Fruit fly (Drosophila melanogaster) whole organism, wandering third instar larva: Measurements from ENCODE around the gene CG42758.

Experiments
- Abd-B ChIP-seq: fragments of >200 bp; optimal IDR thresholded peaks from 2 replicates; lab custom pipeline; 2017; ENCODE audit warnings: missing biosample characterization, missing genetic modification characterization
- CG32264 ChIP-seq: fragments of 200-800 bp; sonication (Bioruptor generic); optimal IDR thresholded peaks from 2 replicates; lab custom pipeline; 2016; ENCODE audit warnings: missing biosample characterization, missing genetic modification characterization
- CG9705 ChIP-seq: fragments of 200-800 bp; sonication (Bioruptor generic); optimal IDR thresholded peaks from 2 replicates; lab custom pipeline; 2018; ENCODE audit warnings: missing biosample characterization, mild to moderate bottlenecking, missing genetic modification characterization
- CrebA ChIP-seq: fragments of 200-800 bp; sonication (Bioruptor generic); optimal IDR thresholded peaks from 2 replicates; lab custom pipeline; 2016; ENCODE audit warnings: missing biosample characterization, mild to moderate bottlenecking, missing genetic modification characterization, borderline replicate concordance
- Dfd ChIP-seq: fragments of >200 bp; optimal IDR thresholded peaks from 2 replicates; lab custom pipeline; 2017; ENCODE audit warnings: missing biosample characterization, missing genetic modification characterization
- Dif ChIP-seq: fragments of 200-275, 200-300 bp; sonication (Bioruptor generic); optimal IDR thresholded peaks from 2 replicates; lab custom pipeline; 2018; ENCODE audit warnings: missing biosample characterization, missing genetic modification characterization; ENCODE audit not compliant: partially characterized antibody
- GATAd ChIP-seq: sonication (Bioruptor generic); optimal IDR thresholded peaks from 2 replicates; lab custom pipeline; 2016; ENCODE audit warnings: missing biosample characterization, missing genetic modification characterization
- HLH106 ChIP-seq: fragments of 200-800 bp; optimal IDR thresholded peaks from 3 replicates; lab custom pipeline; 2019; ENCODE audit warnings: missing biosample characterization, mild to moderate bottlenecking, missing genetic modification characterization, moderate library complexity
- Hr78 ChIP-seq: fragments of >200 bp; optimal IDR thresholded peaks from 2 replicates; lab custom pipeline; 2017; ENCODE audit warnings: missing biosample characterization, missing genetic modification characterization
- Hr83 ChIP-seq: fragments of 200-300 bp; sonication (Bioruptor generic); optimal IDR thresholded peaks from 2 replicates; lab custom pipeline; 2016; ENCODE audit warnings: missing biosample characterization, mild to moderate bottlenecking, missing genetic modification characterization, moderate library complexity; ENCODE audit not compliant: poor library complexity, severe bottlenecking
- Jra ChIP-seq: sonication (Bioruptor generic); optimal IDR thresholded peaks from 2 replicates; lab custom pipeline; 2016; ENCODE audit warnings: missing biosample characterization, missing genetic modification characterization
- Myc ChIP-seq: fragments of >200 bp; optimal IDR thresholded peaks from 2 replicates; lab custom pipeline; 2017
- OdsH ChIP-seq: fragments of 200-800 bp; sonication (Bioruptor generic); optimal IDR thresholded peaks from 2 replicates; lab custom pipeline; 2016; ENCODE audit warnings: missing biosample characterization, mild to moderate bottlenecking, missing genetic modification characterization
- Rel ChIP-seq, 2 experiments: fragments of 200-800 bp; sonication (Bioruptor generic) in 1 of 2; optimal IDR thresholded peaks; 2 replicates in 1 of 2; 3 replicates in 1 of 2; lab custom pipeline; 2016 to 2019; ENCODE audit warnings: mild to moderate bottlenecking in 2 of 2, missing biosample characterization in 2 of 2, missing genetic modification characterization in 2 of 2, moderate library complexity in 1 of 2
- Sp1 ChIP-seq: fragments of 200-800 bp; sonication (Bioruptor generic); optimal IDR thresholded peaks from 3 replicates; lab custom pipeline; 2019; ENCODE audit warnings: missing biosample characterization, mild to moderate bottlenecking, missing genetic modification characterization, moderate library complexity
- Vsx2 ChIP-seq: fragments of 200-300, 225-300 bp; sonication (Bioruptor generic); optimal IDR thresholded peaks from 2 replicates; lab custom pipeline; 2018; ENCODE audit warnings: missing biosample characterization, missing genetic modification characterization; ENCODE audit not compliant: partially characterized antibody
- brk ChIP-seq: fragments of 200-800 bp; sonication (Bioruptor generic); optimal IDR thresholded peaks from 2 replicates; lab custom pipeline; 2016; ENCODE audit warnings: missing biosample characterization, mild to moderate bottlenecking, missing genetic modification characterization
- dmrt93B ChIP-seq: fragments of 200-800 bp; sonication (Bioruptor generic); optimal IDR thresholded peaks from 2 replicates; lab custom pipeline; 2018; ENCODE audit warnings: missing biosample characterization, mild to moderate bottlenecking, missing genetic modification characterization
- dsf ChIP-seq: sonication (Bioruptor generic); optimal IDR thresholded peaks from 2 replicates; lab custom pipeline; 2016; ENCODE audit warnings: missing biosample characterization, missing genetic modification characterization, borderline replicate concordance
- ey ChIP-seq: fragments of 200-800 bp; sonication (Bioruptor generic); optimal IDR thresholded peaks from 2 replicates; lab custom pipeline; 2016; ENCODE audit warnings: missing biosample characterization, missing genetic modification characterization
- foxo ChIP-seq, 2 experiments: fragments of 200-800 bp; sonication (Bioruptor generic); optimal IDR thresholded peaks; 2 replicates in 1 of 2; 3 replicates in 1 of 2; lab custom pipeline; 2016 to 2017; ENCODE audit warnings: missing biosample characterization in 2 of 2, missing genetic modification characterization in 2 of 2
- fru ChIP-seq: fragments of 200-800 bp; sonication (Bioruptor generic); optimal IDR thresholded peaks from 3 replicates; lab custom pipeline; 2016; ENCODE audit warnings: missing biosample characterization, mild to moderate bottlenecking, missing genetic modification characterization
- h ChIP-seq: fragments of 200-800 bp; sonication (Bioruptor generic); optimal IDR thresholded peaks from 3 replicates; lab custom pipeline; 2016; ENCODE audit warnings: missing biosample characterization, mild to moderate bottlenecking, missing genetic modification characterization
- jim ChIP-seq: fragments of 175-275, 200-325 bp; sonication (Bioruptor generic); optimal IDR thresholded peaks from 2 replicates; lab custom pipeline; 2016; ENCODE audit warnings: missing biosample characterization, mild to moderate bottlenecking, missing genetic modification characterization
- pan ChIP-seq: fragments of >200 bp; optimal IDR thresholded peaks from 2 replicates; lab custom pipeline; 2017
- rgr ChIP-seq: fragments of 200-800 bp; sonication (Bioruptor generic); optimal IDR thresholded peaks from 3 replicates; lab custom pipeline; 2016; ENCODE audit warnings: missing biosample characterization, mild to moderate bottlenecking, missing genetic modification characterization
- sage ChIP-seq: fragments of 200-800 bp; sonication (Bioruptor generic); optimal IDR thresholded peaks from 2 replicates; lab custom pipeline; 2016; ENCODE audit warnings: missing biosample characterization, mild to moderate bottlenecking, missing genetic modification characterization
- sv ChIP-seq: fragments of 200-800 bp; sonication (Bioruptor generic); optimal IDR thresholded peaks from 3 replicates; lab custom pipeline; 2016; ENCODE audit warnings: missing biosample characterization, missing genetic modification characterization
- tai ChIP-seq: sonication (Bioruptor generic); optimal IDR thresholded peaks from 2 replicates; lab custom pipeline; 2016; ENCODE audit warnings: missing biosample characterization, missing genetic modification characterization
- usp ChIP-seq: fragments of >200 bp; optimal IDR thresholded peaks from 2 replicates; lab custom pipeline; 2017; ENCODE audit warnings: missing biosample characterization, missing genetic modification characterization
- woc ChIP-seq: sonication (Bioruptor generic); optimal IDR thresholded peaks from 2 replicates; lab custom pipeline; 2016; ENCODE audit warnings: missing biosample characterization, mild to moderate bottlenecking, missing genetic modification characterization

Gene CG42758

dm6 chr3L:14580294-14580693 lies 13.1 kb downstream of the CG42758 start:
- TF ChIP-seq Jra (no peak), woc (GFP tag; lab: Kevin White, UChicago) (no peak), HLH106 (tag; lab: Kevin White, UChicago) (no peak), dsf (GFP tag; lab: Kevin White, UChicago) (no peak), usp (GFP tag; lab: Kevin White, UChicago) (no peak), CrebA (GFP tag; lab: Kevin White, UChicago) (no peak), sage (GFP tag; lab: Kevin White, UChicago) (no peak), jim (GFP tag; lab: Kevin White, UChicago) (no peak), rgr (no peak), Dif (no peak), Dfd (GFP tag; lab: Kevin White, UChicago) (no peak), GATAd (GFP tag; lab: Kevin White, UChicago) (no peak), Sp1 (no peak), OdsH (GFP tag; lab: Kevin White, UChicago) (no peak), ey (GFP tag; lab: Kevin White, UChicago) (no peak), pan (no peak)

dm6 chr3L:14582736-14583135 lies 15.5 kb downstream of the CG42758 start:
- no peak for TF ChIP-seq sage (GFP tag; lab: Kevin White, UChicago)

- TF ChIP-seq sv (GFP tag; lab: Kevin White, UChicago) = no peak
- TF ChIP-seq woc (GFP tag; lab: Kevin White, UChicago) = no peak
- TF ChIP-seq Vsx2 (GFP tag; lab: Kevin White, UChicago) = no peak
- no peak for TF ChIP-seq usp (GFP tag; lab: Kevin White, UChicago)
- no peak for TF ChIP-seq pan
- no peak for TF ChIP-seq Myc (lab: Kevin White, UChicago)
- no peak for TF ChIP-seq brk
- no peak for TF ChIP-seq Dfd (GFP tag; lab: Kevin White, UChicago)
Measured at dm6 chr3L:14583803-14584202, 16.6 kb downstream of the CG42758 start.

dm6 chr3L:14590964-14591363 lies 23.7 kb downstream of the CG42758 start:
- TF ChIP-seq Rel (GFP tag; optimal IDR thresholded peaks at IDR 0.05; lab: Kevin White, UChicago) = no peak
- TF ChIP-seq Rel (tag; optimal IDR thresholded peaks at IDR 0.05; lab: Kevin White, UChicago) = no peak
- TF ChIP-seq fru (GFP tag; lab: Kevin White, UChicago) = no peak
- no peak for TF ChIP-seq CG32264 (GFP tag; lab: Kevin White, UChicago)
- TF ChIP-seq Sp1 = no peak
- no peak for TF ChIP-seq Hr83 (GFP tag; lab: Kevin White, UChicago)
- TF ChIP-seq CG9705 = no peak

- TF ChIP-seq Abd-B (GFP tag; lab: Kevin White, UChicago) (no peak), woc (GFP tag; lab: Kevin White, UChicago) (no peak), brk (no peak), CG9705 (no peak), tai (no peak), HLH106 (tag; lab: Kevin White, UChicago) (no peak), pan (no peak), rgr (no peak), CG32264 (GFP tag; lab: Kevin White, UChicago) (no peak), foxo (GFP tag; optimal IDR thresholded peaks at IDR 0.05; lab: Kevin White, UChicago) (no peak), Hr78 (GFP tag; lab: Kevin White, UChicago) (no peak), GATAd (GFP tag; lab: Kevin White, UChicago) (no peak), usp (GFP tag; lab: Kevin White, UChicago) (no peak), h (GFP tag; lab: Kevin White, UChicago) (no peak), dmrt93B (GFP tag; lab: Kevin White, UChicago) (no peak), Rel (GFP tag; optimal IDR thresholded peaks at IDR 0.05; lab: Kevin White, UChicago) (no peak), Rel (tag; optimal IDR thresholded peaks at IDR 0.05; lab: Kevin White, UChicago) (no peak), Dfd (GFP tag; lab: Kevin White, UChicago) (no peak), Hr83 (GFP tag; lab: Kevin White, UChicago) (no peak), dsf (GFP tag; lab: Kevin White, UChicago) (no peak), Dif (no peak)
Measured at dm6 chr3L:14592166-14592565, 24.9 kb downstream of the CG42758 start.
